Worm (Caenorhabditis elegans) whole organism, L4 larva: ENCODE measurements around the gene T19B10.12.
A peak's percentile ranks its signal among the peaks of the same experiment; 100 is the strongest.

ENCODE experiments used
- F10B5.3 ChIP-seq: sonication (generic microtip); optimal IDR thresholded peaks from 2 replicates; lab custom pipeline; 2016; ENCODE audit warnings: mild to moderate bottlenecking, missing genetic modification characterization, missing compliant biosample characterization
- F37D6.2 ChIP-seq: sonication (generic microtip); optimal IDR thresholded peaks from 2 replicates; lab custom pipeline; 2016; ENCODE audit warnings: mild to moderate bottlenecking, missing genetic modification characterization, missing compliant biosample characterization
- F49E8.2 ChIP-seq: sonication (generic microtip); optimal IDR thresholded peaks from 2 replicates; lab custom pipeline; 2016; ENCODE audit warnings: missing compliant biosample characterization, mild to moderate bottlenecking, missing genetic modification characterization, borderline replicate concordance
- R02D3.7 ChIP-seq: fragments of 150-350 bp; sonication (generic microtip); optimal IDR thresholded peaks from 3 replicates; lab custom pipeline; 2014; ENCODE audit warnings: missing biosample characterization, missing genetic modification characterization
- T26A8.4 ChIP-seq: fragments of 200-800 bp; sonication (Bioruptor generic); IDR thresholded peaks from 2 replicates; pipeline ENCODE4 v1.3.6; 2022; ENCODE audit warnings: missing genetic modification characterization, missing compliant biosample characterization
- Y48G9A.11 ChIP-seq: fragments of 200-800 bp; sonication (Bioruptor generic); IDR thresholded peaks from 2 replicates; pipeline ENCODE4 v1.3.6; 2022; ENCODE audit warnings: missing genetic modification reagents, missing genetic modification characterization, missing compliant biosample characterization
- ZK337.2 ChIP-seq: fragments of 200-800 bp; sonication (Bioruptor generic); IDR thresholded peaks from 2 replicates; pipeline ENCODE4 v1.3.6; 2022; ENCODE audit warnings: missing genetic modification reagents, missing genetic modification characterization, missing compliant biosample characterization
- aha-1 ChIP-seq: fragments of 150-350 bp; peaks from one replicate; lab custom pipeline; 2014; ENCODE audit warnings: missing biosample characterization, missing genetic modification characterization
- aly-2 ChIP-seq: sonication (generic microtip); optimal IDR thresholded peaks from 2 replicates; lab custom pipeline; 2018; ENCODE audit warnings: missing biosample characterization, missing genetic modification characterization
- ama-1 ChIP-seq: fragments of 150-350 bp; optimal IDR thresholded peaks from 2 replicates; lab custom pipeline; 2014; ENCODE audit warnings: inconsistent platforms, mixed read lengths
- arid-1 ChIP-seq: fragments of 200-800 bp; sonication (Bioruptor generic); conservative IDR thresholded peaks from 2 replicates; pipeline ENCODE4 v1.3.6; 2022; ENCODE audit warnings: missing genetic modification reagents, missing genetic modification characterization, missing compliant biosample characterization
- ceh-44 ChIP-seq: fragments of 200-800 bp; sonication (Bioruptor generic); IDR thresholded peaks from 2 replicates; pipeline ENCODE4 v1.3.6; 2022; ENCODE audit warnings: missing genetic modification reagents, missing genetic modification characterization, missing compliant biosample characterization
- ces-1 ChIP-seq: fragments of 150-350 bp; sonication (generic microtip); optimal IDR thresholded peaks from 4 replicates; lab custom pipeline; 2014; ENCODE audit warnings: missing biosample characterization, missing genetic modification reagents, missing genetic modification characterization
- ctbp-1 ChIP-seq: fragments of 200-800 bp; sonication (Bioruptor generic); IDR thresholded peaks from 2 replicates; pipeline ENCODE4 v1.3.6; 2022; ENCODE audit warnings: missing genetic modification reagents, missing genetic modification characterization, missing compliant biosample characterization
- daf-16 ChIP-seq, 3 experiments: sonication (generic microtip); optimal IDR thresholded peaks; 2 replicates each; lab custom pipeline; 2016 to 2017; ENCODE audit warnings: missing genetic modification characterization in 3 of 3, missing genetic modification reagents in 3 of 3, mild to moderate bottlenecking in 2 of 3, missing compliant biosample characterization in 2 of 3, missing biosample characterization in 1 of 3, moderate library complexity in 1 of 3
- dmd-6 ChIP-seq: fragments of 200-800 bp; sonication (Bioruptor generic); IDR thresholded peaks from 2 replicates; pipeline ENCODE4 v1.3.6; 2022; ENCODE audit warnings: missing genetic modification reagents, missing genetic modification characterization, missing compliant biosample characterization
- dmd-9 ChIP-seq: fragments of 200-800 bp; sonication (Bioruptor generic); IDR thresholded peaks from 2 replicates; pipeline ENCODE4 v1.3.6; 2022; ENCODE audit warnings: missing genetic modification reagents, missing genetic modification characterization, missing compliant biosample characterization
- dpl-1 ChIP-seq: fragments of 150-350 bp; optimal IDR thresholded peaks from 2 replicates; lab custom pipeline; 2014; ENCODE audit warnings: missing biosample characterization, missing genetic modification reagents, missing genetic modification characterization
- egl-43 ChIP-seq: fragments of 200-800 bp; sonication (Bioruptor generic); IDR thresholded peaks from 2 replicates; pipeline ENCODE4 v1.3.6; 2022; ENCODE audit warnings: missing genetic modification reagents, missing genetic modification characterization, missing compliant biosample characterization
- fkh-10 ChIP-seq: fragments of 150-350 bp; optimal IDR thresholded peaks from 2 replicates; lab custom pipeline; 2014; ENCODE audit warnings: missing biosample characterization, missing genetic modification reagents, missing genetic modification characterization
- fos-1 ChIP-seq: fragments of 150-350 bp; optimal IDR thresholded peaks from 2 replicates; lab custom pipeline; 2014; ENCODE audit warnings: missing biosample characterization, missing genetic modification characterization
- gei-8 ChIP-seq: fragments of 200-800 bp; sonication (Bioruptor generic); optimal IDR thresholded peaks from 2 replicates; lab custom pipeline; 2018; ENCODE audit warnings: mild to moderate bottlenecking, missing genetic modification characterization, missing compliant biosample characterization
- hif-1 ChIP-seq, 2 experiments: sonication (generic microtip); optimal IDR thresholded peaks; 2 replicates each; lab custom pipeline; 2016 to 2017; ENCODE audit warnings: missing compliant biosample characterization in 2 of 2, missing genetic modification characterization in 2 of 2, missing genetic modification reagents in 2 of 2, missing genotype in 2 of 2, mild to moderate bottlenecking in 1 of 2
- hlh-11 ChIP-seq: fragments of 200-800 bp; sonication (Bioruptor generic); optimal IDR thresholded peaks from 2 replicates; lab custom pipeline; 2018; ENCODE audit warnings: mild to moderate bottlenecking, missing genetic modification characterization, missing compliant biosample characterization
- lin-13 ChIP-seq: fragments of 150-350 bp; optimal IDR thresholded peaks from 2 replicates; lab custom pipeline; 2014; ENCODE audit warnings: missing biosample characterization, missing genetic modification reagents, missing genetic modification characterization
- lin-38 ChIP-seq: fragments of 200-800 bp; sonication (Bioruptor generic); IDR thresholded peaks from 2 replicates; pipeline ENCODE4 v1.3.6; 2022; ENCODE audit warnings: missing genetic modification reagents, missing genetic modification characterization, missing compliant biosample characterization
- lsy-2 ChIP-seq, 2 experiments: fragments of 150-350 bp in 1 of 2; sonication (generic microtip) in 1 of 2; optimal IDR thresholded peaks; 2 replicates each; lab custom pipeline; 2014 to 2017; ENCODE audit warnings: missing biosample characterization in 2 of 2, missing genetic modification characterization in 2 of 2
- mdl-1 ChIP-seq, 2 experiments: fragments of 150-350 bp in 1 of 2; sonication (generic microtip) in 1 of 2; optimal IDR thresholded peaks; 2 replicates each; lab custom pipeline; 2014 to 2017; ENCODE audit warnings: missing biosample characterization in 2 of 2, missing genetic modification characterization in 2 of 2
- mep-1 ChIP-seq: fragments of 150-350 bp; sonication (generic microtip); optimal IDR thresholded peaks from 3 replicates; lab custom pipeline; 2014; ENCODE audit warnings: missing biosample characterization, missing genetic modification characterization
- mxl-2 ChIP-seq: fragments of 200-800 bp; sonication (Bioruptor generic); conservative IDR thresholded peaks from 2 replicates; pipeline ENCODE4 v1.3.6; 2022; ENCODE audit warnings: missing genetic modification reagents, missing genetic modification characterization, missing compliant biosample characterization
- mxl-3 ChIP-seq: fragments of 200-800 bp; sonication (Bioruptor generic); optimal IDR thresholded peaks from 2 replicates; lab custom pipeline; 2018; ENCODE audit warnings: mild to moderate bottlenecking, missing genetic modification characterization, missing compliant biosample characterization
- nhr-11 ChIP-seq: fragments of 150-350 bp; optimal IDR thresholded peaks from 2 replicates; lab custom pipeline; 2014; ENCODE audit warnings: missing biosample characterization, missing genetic modification characterization
- nhr-25 ChIP-seq: sonication (generic microtip); optimal IDR thresholded peaks from 2 replicates; lab custom pipeline; 2017; ENCODE audit warnings: missing genetic modification characterization, mild to moderate bottlenecking, missing compliant biosample characterization, antibody characterized with exemption, moderate library complexity, borderline replicate concordance; ENCODE audit not compliant: insufficient read depth
- nhr-42 ChIP-seq: fragments of 200-800 bp; sonication (Bioruptor generic); IDR thresholded peaks from 2 replicates; pipeline ENCODE4 v1.3.6; 2022; ENCODE audit warnings: missing genetic modification characterization, missing compliant biosample characterization
- nhr-48 ChIP-seq: sonication (generic microtip); optimal IDR thresholded peaks from 2 replicates; lab custom pipeline; 2016; ENCODE audit warnings: mild to moderate bottlenecking, missing genetic modification characterization, missing compliant biosample characterization
- nhr-6 ChIP-seq: fragments of 150-350 bp; optimal IDR thresholded peaks from 2 replicates; lab custom pipeline; 2014; ENCODE audit warnings: missing biosample characterization, missing genetic modification characterization
- nhr-77 ChIP-seq: fragments of 150-350 bp; optimal IDR thresholded peaks from 2 replicates; lab custom pipeline; 2014; ENCODE audit warnings: missing biosample characterization, missing genetic modification characterization
- pha-4 ChIP-seq, 2 experiments: fragments of 150-350 bp in 1 of 2; fragments of 200-800 bp in 1 of 2; sonication (Bioruptor generic) in 1 of 2; IDR thresholded peaks in 1 of 2; optimal IDR thresholded peaks in 1 of 2; 2 replicates each; pipeline versions ENCODE4 v1.3.6 to Lab custom; 2014 to 2022; ENCODE audit warnings: missing genetic modification characterization in 2 of 2, missing genetic modification reagents in 2 of 2, missing biosample characterization in 1 of 2, missing compliant biosample characterization in 1 of 2
- set-16 ChIP-seq: fragments of 200-800 bp; sonication (Bioruptor generic); IDR thresholded peaks from 2 replicates; pipeline ENCODE4 v1.3.6; 2022; ENCODE audit warnings: missing genetic modification reagents, missing genetic modification characterization, missing compliant biosample characterization
- skn-1 ChIP-seq: fragments of 150-350 bp; optimal IDR thresholded peaks from 2 replicates; lab custom pipeline; 2014; ENCODE audit warnings: missing biosample characterization, missing genetic modification characterization
- unc-130 ChIP-seq: sonication (generic microtip); optimal IDR thresholded peaks from 2 replicates; lab custom pipeline; 2016; ENCODE audit warnings: missing genetic modification reagents, missing genetic modification characterization, missing compliant biosample characterization
- unc-62 ChIP-seq, 3 experiments: fragments of 150-350 bp in 1 of 3; sonication (generic microtip); optimal IDR thresholded peaks in 2 of 3; peaks in 1 of 3; 1 replicate in 1 of 3; 2 replicates in 2 of 3; lab custom pipeline; 2014 to 2017; ENCODE audit warnings: missing biosample characterization in 3 of 3, missing genetic modification characterization in 3 of 3, missing genetic modification reagents in 3 of 3, missing genotype in 1 of 3
- vab-7 ChIP-seq: fragments of 200-800 bp; sonication (Bioruptor generic); IDR thresholded peaks from 2 replicates; pipeline ENCODE4 v1.3.6; 2022; ENCODE audit warnings: missing genetic modification reagents, missing genetic modification characterization, missing compliant biosample characterization
- zip-2 ChIP-seq: fragments of 150-350 bp; optimal IDR thresholded peaks from 2 replicates; lab custom pipeline; 2014; ENCODE audit warnings: missing biosample characterization, missing genetic modification characterization
- ztf-7 ChIP-seq: fragments of 150-350 bp; optimal IDR thresholded peaks from 2 replicates; lab custom pipeline; 2014; ENCODE audit warnings: missing biosample characterization, missing genetic modification characterization

T19B10.12 gene

ce11 chrV:11225981-11226380 lies 24.9 kb upstream of the T19B10.12 start, which contains the start of gene bgal-1 (continued):
- TF ChIP-seq ZK337.2 (GFP tag; lab: Robert Waterston, UW) (no peak), F10B5.3 (tag; lab: Kevin White, UChicago) (peak; percentile 4), set-16 (GFP tag; lab: Robert Waterston, UW) (no peak), unc-62 (GFP tag; optimal IDR thresholded peaks at IDR 0.05 in 1 of 2; lab: Kevin White, UChicago) (no peak), unc-62 (tag; optimal IDR thresholded peaks at IDR 0.05; lab: Kevin White, UChicago) (no peak), dmd-9 (GFP tag; lab: Robert Waterston, UW) (no peak), Y48G9A.11 (GFP tag; lab: Robert Waterston, UW) (no peak), hlh-11 (tag; lab: Kevin White, UChicago) (peak; percentile 13), F49E8.2 (tag; lab: Kevin White, UChicago) (no peak), daf-16 (GFP tag; optimal IDR thresholded peaks at IDR 0.05; lab: Kevin White, UChicago) (peak in 1 of 2 experiments; percentile 72), daf-16 (tag; optimal IDR thresholded peaks at IDR 0.05; lab: Kevin White, UChicago) (peak; percentile 28), mxl-2 (no peak), skn-1 (tag; lab: Kevin White, UChicago) (no peak)

- TF ChIP-seq T26A8.4 (GFP tag; lab: Robert Waterston, UW) (peak; percentile 71; the same call in 1 of the 2 replicates), aha-1 (tag; lab: Kevin White, UChicago) (no peak), lsy-2 (tag; optimal IDR thresholded peaks at IDR 0.05; lab: Kevin White, UChicago) (peak; percentile 71 to 91), ces-1 (GFP tag; lab: Kevin White, UChicago) (peak; percentile 35), zip-2 (tag; lab: Kevin White, UChicago) (peak; percentile 36), lin-13 (GFP tag; lab: Kevin White, UChicago) (peak; percentile 75), ctbp-1 (GFP tag; lab: Robert Waterston, UW) (peak; percentile 59; the same call in 1 of the 2 replicates), hif-1 (tag; optimal IDR thresholded peaks at IDR 0.05; lab: Kevin White, UChicago) (peak in 1 of 2 experiments; percentile 81), nhr-25 (tag; lab: Kevin White, UChicago) (peak; percentile 54), R02D3.7 (tag; lab: Kevin White, UChicago) (no peak), dmd-6 (GFP tag; lab: Robert Waterston, UW) (peak; percentile 76), dpl-1 (GFP tag; lab: Kevin White, UChicago) (peak; percentile 76), nhr-48 (tag; lab: Kevin White, UChicago) (peak; percentile 60), fos-1 (tag; lab: Kevin White, UChicago) (no peak), nhr-6 (tag; lab: Kevin White, UChicago) (peak; percentile 76), mdl-1 (tag; optimal IDR thresholded peaks at IDR 0.05; lab: Kevin White, UChicago) (peak; percentile 16 to 73), mxl-2 (no peak), vab-7 (GFP tag; lab: Robert Waterston, UW) (peak; percentile 53), daf-16 (GFP tag; optimal IDR thresholded peaks at IDR 0.05; lab: Kevin White, UChicago) (no peak), daf-16 (tag; optimal IDR thresholded peaks at IDR 0.05; lab: Kevin White, UChicago) (peak; percentile 3), nhr-11 (tag; lab: Kevin White, UChicago) (peak; percentile 77), skn-1 (tag; lab: Kevin White, UChicago) (no peak), dmd-9 (GFP tag; lab: Robert Waterston, UW) (no peak), mep-1 (tag; lab: Kevin White, UChicago) (peak; percentile 92), nhr-42 (GFP tag; lab: Robert Waterston, UW) (no peak), nhr-77 (tag; lab: Kevin White, UChicago) (peak; percentile 59), aly-2 (tag; lab: Kevin White, UChicago) (no peak), unc-130 (GFP tag; lab: Kevin White, UChicago) (peak; percentile 65), unc-62 (GFP tag; optimal IDR thresholded peaks at IDR 0.05 in 1 of 2; lab: Kevin White, UChicago) (peak in 1 of 2 experiments; percentile 2), unc-62 (tag; optimal IDR thresholded peaks at IDR 0.05; lab: Kevin White, UChicago) (no peak), pha-4 (GFP tag; IDR thresholded peaks at IDR 0.05; lab: Robert Waterston, UW) (peak; percentile 44; the same call in 1 of the 2 replicates), pha-4 (tag; optimal IDR thresholded peaks at IDR 0.05; lab: Kevin White, UChicago) (no peak), F37D6.2 (tag; lab: Kevin White, UChicago) (peak; percentile 49), mxl-3 (GFP tag; lab: Kevin White, UChicago) (peak; percentile 1), egl-43 (peak; percentile 67; the same call in 1 of the 2 replicates), arid-1 (GFP tag; lab: Robert Waterston, UW) (peak; percentile 81), F10B5.3 (tag; lab: Kevin White, UChicago) (no peak), ceh-44 (GFP tag; lab: Robert Waterston, UW) (peak; percentile 65; the same call in 1 of the 2 replicates), gei-8 (GFP tag; lab: Kevin White, UChicago) (no peak), lin-38 (GFP tag; lab: Robert Waterston, UW) (no peak; the same call in 1 of the 2 replicates), fkh-10 (GFP tag; lab: Kevin White, UChicago) (peak; percentile 72), ama-1 (lab: Kevin White, UChicago) (peak; percentile 74), ztf-7 (peak; percentile 39)
These were observed 22.1 kb upstream of the T19B10.12 start, which contains the start of gene pqn-70 for ce11 chrV:11228653-11229173. pqn-70 (minus strand) TSS chrV:11228703.
